Worm (Caenorhabditis elegans) whole organism, L4 larva: Measurements from ENCODE around the gene C06G1.1.

ENCODE experiments used
- F10B5.3 ChIP-seq: sonication (generic microtip); optimal IDR thresholded peaks from 2 replicates; lab custom pipeline; 2016; ENCODE audit warnings: mild to moderate bottlenecking, missing genetic modification characterization, missing compliant biosample characterization
- F37D6.2 ChIP-seq: sonication (generic microtip); optimal IDR thresholded peaks from 2 replicates; lab custom pipeline; 2016; ENCODE audit warnings: mild to moderate bottlenecking, missing genetic modification characterization, missing compliant biosample characterization
- F44E2.7 ChIP-seq: fragments of 200-800 bp; sonication (Bioruptor generic); IDR thresholded peaks from 2 replicates; pipeline ENCODE4 v2.1.2; 2022; ENCODE audit warnings: missing genetic modification characterization, missing compliant biosample characterization
- T20F7.1 ChIP-seq: fragments of 200-800 bp; sonication (Bioruptor generic); optimal IDR thresholded peaks from 2 replicates; lab custom pipeline; 2018; ENCODE audit warnings: mild to moderate bottlenecking, missing genetic modification characterization, missing compliant biosample characterization
- Y105C5A.15 ChIP-seq: fragments of 200-800 bp; sonication (Bioruptor generic); IDR thresholded peaks from 2 replicates; pipeline ENCODE4 v1.3.6; 2022; ENCODE audit warnings: missing genetic modification characterization, missing compliant biosample characterization
- Y5F2A.4 ChIP-seq: fragments of 200-800 bp; sonication (Bioruptor generic); optimal IDR thresholded peaks from 2 replicates; lab custom pipeline; 2018; ENCODE audit warnings: mild to moderate bottlenecking, missing genetic modification characterization, missing compliant biosample characterization
- Y75B8A.6 ChIP-seq: fragments of 200-800 bp; sonication (Bioruptor generic); IDR thresholded peaks from 2 replicates; pipeline ENCODE4 v1.3.6; 2022; ENCODE audit warnings: missing genetic modification reagents, missing genetic modification characterization, missing compliant biosample characterization
- aha-1 ChIP-seq: fragments of 150-350 bp; peaks from one replicate; lab custom pipeline; 2014; ENCODE audit warnings: missing biosample characterization, missing genetic modification characterization
- aly-2 ChIP-seq: sonication (generic microtip); optimal IDR thresholded peaks from 2 replicates; lab custom pipeline; 2018; ENCODE audit warnings: missing biosample characterization, missing genetic modification characterization
- arid-1 ChIP-seq: fragments of 200-800 bp; sonication (Bioruptor generic); conservative IDR thresholded peaks from 2 replicates; pipeline ENCODE4 v1.3.6; 2022; ENCODE audit warnings: missing genetic modification reagents, missing genetic modification characterization, missing compliant biosample characterization
- attf-4 ChIP-seq: sonication (generic microtip); optimal IDR thresholded peaks from 3 replicates; lab custom pipeline; 2017; ENCODE audit warnings: missing biosample characterization, missing genetic modification characterization
- ceh-20 ChIP-seq: fragments of 200-800 bp; sonication (Bioruptor generic); IDR thresholded peaks from 2 replicates; pipeline ENCODE4 v1.3.6; 2022; ENCODE audit warnings: missing genetic modification reagents, missing genetic modification characterization, missing compliant biosample characterization
- cey-2 ChIP-seq: sonication (generic microtip); optimal IDR thresholded peaks from 3 replicates; lab custom pipeline; 2017; ENCODE audit warnings: missing genetic modification characterization, mild to moderate bottlenecking, missing compliant biosample characterization, antibody characterized with exemption, borderline replicate concordance; ENCODE audit not compliant: insufficient read depth
- daf-16 ChIP-seq, 3 experiments: sonication (generic microtip); optimal IDR thresholded peaks; 2 replicates each; lab custom pipeline; 2016 to 2017; ENCODE audit warnings: missing genetic modification characterization in 3 of 3, missing genetic modification reagents in 3 of 3, mild to moderate bottlenecking in 2 of 3, missing compliant biosample characterization in 2 of 3, missing biosample characterization in 1 of 3, moderate library complexity in 1 of 3
- dmd-9 ChIP-seq: fragments of 200-800 bp; sonication (Bioruptor generic); IDR thresholded peaks from 2 replicates; pipeline ENCODE4 v1.3.6; 2022; ENCODE audit warnings: missing genetic modification reagents, missing genetic modification characterization, missing compliant biosample characterization
- dpl-1 ChIP-seq: fragments of 150-350 bp; optimal IDR thresholded peaks from 2 replicates; lab custom pipeline; 2014; ENCODE audit warnings: missing biosample characterization, missing genetic modification reagents, missing genetic modification characterization
- dve-1 ChIP-seq: sonication (generic microtip); optimal IDR thresholded peaks from 2 replicates; lab custom pipeline; 2017; ENCODE audit warnings: antibody characterized with exemption, mild to moderate bottlenecking, missing genetic modification characterization, missing compliant biosample characterization; ENCODE audit not compliant: insufficient read depth
- fos-1 ChIP-seq: fragments of 150-350 bp; optimal IDR thresholded peaks from 2 replicates; lab custom pipeline; 2014; ENCODE audit warnings: missing biosample characterization, missing genetic modification characterization
- gei-8 ChIP-seq: fragments of 200-800 bp; sonication (Bioruptor generic); optimal IDR thresholded peaks from 2 replicates; lab custom pipeline; 2018; ENCODE audit warnings: mild to moderate bottlenecking, missing genetic modification characterization, missing compliant biosample characterization
- hif-1 ChIP-seq, 2 experiments: sonication (generic microtip); optimal IDR thresholded peaks; 2 replicates each; lab custom pipeline; 2016 to 2017; ENCODE audit warnings: missing compliant biosample characterization in 2 of 2, missing genetic modification characterization in 2 of 2, missing genetic modification reagents in 2 of 2, missing genotype in 2 of 2, mild to moderate bottlenecking in 1 of 2
- hmg-1.1 ChIP-seq: fragments of 200-800 bp; sonication (Bioruptor generic); IDR thresholded peaks from 2 replicates; pipeline ENCODE4 v1.3.6; 2022; ENCODE audit warnings: missing genetic modification reagents, missing genetic modification characterization, missing compliant biosample characterization
- lin-13 ChIP-seq: fragments of 150-350 bp; optimal IDR thresholded peaks from 2 replicates; lab custom pipeline; 2014; ENCODE audit warnings: missing biosample characterization, missing genetic modification reagents, missing genetic modification characterization
- lin-39 ChIP-seq: fragments of 150-350 bp; optimal IDR thresholded peaks from 2 replicates; lab custom pipeline; 2014; ENCODE audit warnings: missing biosample characterization, missing genetic modification reagents, missing genetic modification characterization
- lir-3 ChIP-seq: sonication (generic microtip); optimal IDR thresholded peaks from 2 replicates; lab custom pipeline; 2016; ENCODE audit warnings: mild to moderate bottlenecking, missing genetic modification characterization, missing compliant biosample characterization
- lsy-2 ChIP-seq, 2 experiments: fragments of 150-350 bp in 1 of 2; sonication (generic microtip) in 1 of 2; optimal IDR thresholded peaks; 2 replicates each; lab custom pipeline; 2014 to 2017; ENCODE audit warnings: missing biosample characterization in 2 of 2, missing genetic modification characterization in 2 of 2
- madf-9 ChIP-seq: fragments of 200-800 bp; sonication (Bioruptor generic); conservative IDR thresholded peaks from 2 replicates; pipeline ENCODE4 v1.3.6; 2022; ENCODE audit warnings: missing genetic modification reagents, missing genetic modification characterization, missing compliant biosample characterization
- mxl-2 ChIP-seq: fragments of 200-800 bp; sonication (Bioruptor generic); conservative IDR thresholded peaks from 2 replicates; pipeline ENCODE4 v1.3.6; 2022; ENCODE audit warnings: missing genetic modification reagents, missing genetic modification characterization, missing compliant biosample characterization
- nhr-10 ChIP-seq: fragments of 150-350 bp; optimal IDR thresholded peaks from 2 replicates; lab custom pipeline; 2014; ENCODE audit warnings: missing biosample characterization, missing genetic modification characterization
- nhr-28 ChIP-seq: fragments of 150-350 bp; optimal IDR thresholded peaks from 2 replicates; lab custom pipeline; 2014; ENCODE audit warnings: missing biosample characterization, missing genetic modification characterization
- nhr-42 ChIP-seq: fragments of 200-800 bp; sonication (Bioruptor generic); IDR thresholded peaks from 2 replicates; pipeline ENCODE4 v1.3.6; 2022; ENCODE audit warnings: missing genetic modification characterization, missing compliant biosample characterization
- pha-4 ChIP-seq, 2 experiments: fragments of 150-350 bp in 1 of 2; fragments of 200-800 bp in 1 of 2; sonication (Bioruptor generic) in 1 of 2; IDR thresholded peaks in 1 of 2; optimal IDR thresholded peaks in 1 of 2; 2 replicates each; pipeline versions ENCODE4 v1.3.6 to Lab custom; 2014 to 2022; ENCODE audit warnings: missing genetic modification characterization in 2 of 2, missing genetic modification reagents in 2 of 2, missing biosample characterization in 1 of 2, missing compliant biosample characterization in 1 of 2
- php-3 ChIP-seq: fragments of 200-800 bp; sonication (Bioruptor generic); IDR thresholded peaks from 2 replicates; pipeline ENCODE4 v1.3.6; 2022; ENCODE audit warnings: missing genetic modification reagents, missing genetic modification characterization, missing compliant biosample characterization
- rbr-2 ChIP-seq: sonication (generic microtip); optimal IDR thresholded peaks from 2 replicates; lab custom pipeline; 2016; ENCODE audit warnings: missing genotype, missing genetic modification characterization, missing compliant biosample characterization
- sdz-12 ChIP-seq: fragments of 200-800 bp; sonication (Bioruptor generic); optimal IDR thresholded peaks from 2 replicates; lab custom pipeline; 2018; ENCODE audit warnings: mild to moderate bottlenecking, missing genetic modification characterization, missing compliant biosample characterization
- skn-1 ChIP-seq: fragments of 150-350 bp; optimal IDR thresholded peaks from 2 replicates; lab custom pipeline; 2014; ENCODE audit warnings: missing biosample characterization, missing genetic modification characterization
- snpc-4 ChIP-seq: fragments of 150-350 bp; optimal IDR thresholded peaks from 2 replicates; lab custom pipeline; 2014; ENCODE audit warnings: missing biosample characterization, missing genetic modification characterization
- spr-1 ChIP-seq: sonication (generic microtip); optimal IDR thresholded peaks from 2 replicates; lab custom pipeline; 2016; ENCODE audit warnings: mild to moderate bottlenecking, missing genetic modification characterization, missing compliant biosample characterization
- spr-3 ChIP-seq: fragments of 200-800 bp; sonication (Bioruptor generic); optimal IDR thresholded peaks from 2 replicates; lab custom pipeline; 2018; ENCODE audit warnings: mild to moderate bottlenecking, missing genetic modification characterization, missing compliant biosample characterization
- tra-1 ChIP-seq: fragments of 200-800 bp; sonication (Bioruptor generic); IDR thresholded peaks from 2 replicates; pipeline ENCODE4 v1.3.6; 2022; ENCODE audit warnings: missing genetic modification reagents, missing genetic modification characterization, missing compliant biosample characterization
- unc-130 ChIP-seq: sonication (generic microtip); optimal IDR thresholded peaks from 2 replicates; lab custom pipeline; 2016; ENCODE audit warnings: missing genetic modification reagents, missing genetic modification characterization, missing compliant biosample characterization
- vab-7 ChIP-seq: fragments of 200-800 bp; sonication (Bioruptor generic); IDR thresholded peaks from 2 replicates; pipeline ENCODE4 v1.3.6; 2022; ENCODE audit warnings: missing genetic modification reagents, missing genetic modification characterization, missing compliant biosample characterization
- zip-11 ChIP-seq: fragments of 200-800 bp; sonication (Bioruptor generic); IDR thresholded peaks from 2 replicates; pipeline ENCODE4 v1.3.6; 2022; ENCODE audit warnings: missing genetic modification characterization, missing compliant biosample characterization

C06G1.1 gene

DNA sequence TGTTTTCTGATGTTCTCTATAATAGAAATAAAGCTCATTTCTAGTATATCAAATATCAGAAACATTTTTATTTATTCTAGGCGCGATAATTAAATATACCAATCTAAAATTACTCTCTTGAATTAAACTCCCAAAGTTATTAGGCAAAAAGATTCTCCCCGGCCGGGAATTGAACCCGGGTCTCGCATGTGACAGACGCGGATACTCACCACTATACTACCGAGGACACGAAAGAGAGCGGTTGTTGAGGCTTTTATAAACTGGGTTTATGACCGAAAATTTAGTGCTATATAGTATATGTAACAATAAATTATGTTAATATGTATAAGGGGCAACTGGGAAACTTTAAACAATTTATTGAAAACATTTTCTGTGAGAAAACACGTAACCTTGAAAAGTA is 28.6 kb upstream of the C06G1.1 start (continued):
- TF ChIP-seq Y75B8A.6 (GFP tag; lab: Robert Waterston, UW) = no peak
- TF ChIP-seq madf-9 (GFP tag; lab: Robert Waterston, UW) = peak; percentile 56; the same call in 1 of the 2 replicates
- TF ChIP-seq ceh-20 (GFP tag; lab: Robert Waterston, UW) = peak; percentile 77; the same call in 1 of the 2 replicates
- TF ChIP-seq lir-3 (tag; lab: Kevin White, UChicago) = peak; percentile 74
- TF ChIP-seq daf-16 (GFP tag; optimal IDR thresholded peaks at IDR 0.05; lab: Kevin White, UChicago) = peak; percentile 19 to 92
- peak; percentile 63 for TF ChIP-seq daf-16 (tag; optimal IDR thresholded peaks at IDR 0.05; lab: Kevin White, UChicago)
- TF ChIP-seq Y5F2A.4 (GFP tag; lab: Kevin White, UChicago) = peak; percentile 24
- TF ChIP-seq F44E2.7 (GFP tag; lab: Robert Waterston, UW) = 0 out of 2 replicates have a peak, but pooled peaks have one; percentile 57
- no peak for TF ChIP-seq mxl-2 (GFP tag; lab: Robert Waterston, UW)
- TF ChIP-seq spr-3 (GFP tag; lab: Kevin White, UChicago) = peak; percentile 56
- TF ChIP-seq spr-1 = peak; percentile 52
- TF ChIP-seq lin-13 = peak; percentile 12
- peak; percentile 64 for TF ChIP-seq gei-8 (GFP tag; lab: Kevin White, UChicago)
- TF ChIP-seq aly-2 (tag; lab: Kevin White, UChicago) = no peak
- TF ChIP-seq Y105C5A.15 = peak; percentile 56; the same call in 1 of the 2 replicates
- peak; percentile 83 for TF ChIP-seq pha-4 (GFP tag; IDR thresholded peaks at IDR 0.05; lab: Robert Waterston, UW)
- no peak for TF ChIP-seq pha-4 (tag; optimal IDR thresholded peaks at IDR 0.05; lab: Kevin White, UChicago)

ce11 chrX:16607128-16607527 is 26.0 kb upstream of the C06G1.1 start:
- no peak for TF ChIP-seq T20F7.1
- TF ChIP-seq aha-1 (tag; lab: Kevin White, UChicago) = peak; percentile 51
- TF ChIP-seq, all 104 proteins: peak for 1

ce11 chrX:16609424-16609823 is 23.7 kb upstream of the C06G1.1 start, which contains the start of gene F59C12.3:
TSS of gene F59C12.3 (minus strand) at chrX:16609524.
- TF ChIP-seq snpc-4 = no peak
- no peak for TF ChIP-seq fos-1 (tag; lab: Kevin White, UChicago)
- no peak for TF ChIP-seq Y5F2A.4 (GFP tag; lab: Kevin White, UChicago)
- no peak for TF ChIP-seq nhr-10 (tag; lab: Kevin White, UChicago)
- no peak for TF ChIP-seq lir-3 (tag; lab: Kevin White, UChicago)
- TF ChIP-seq F10B5.3 = no peak
- TF ChIP-seq sdz-12 (GFP tag; lab: Kevin White, UChicago) = no peak
- TF ChIP-seq lsy-2 (tag; optimal IDR thresholded peaks at IDR 0.05; lab: Kevin White, UChicago) = no peak
- no peak for TF ChIP-seq lin-13
- no peak for TF ChIP-seq vab-7 (GFP tag; lab: Robert Waterston, UW)
- TF ChIP-seq rbr-2 (tag; lab: Kevin White, UChicago) = no peak
- TF ChIP-seq skn-1 (tag; lab: Kevin White, UChicago) = no peak
- TF ChIP-seq nhr-42 = no peak
- TF ChIP-seq unc-130 (GFP tag; lab: Kevin White, UChicago) = no peak
- TF ChIP-seq zip-11 = no peak
- TF ChIP-seq attf-4 = no peak
- TF ChIP-seq lin-39 = no peak
- no peak for TF ChIP-seq Y105C5A.15
- TF ChIP-seq, all 104 proteins: peak for 0

- no peak for TF ChIP-seq skn-1 (tag; lab: Kevin White, UChicago)
- TF ChIP-seq aly-2 (tag; lab: Kevin White, UChicago) = no peak
- TF ChIP-seq dmd-9 (GFP tag; lab: Robert Waterston, UW) = no peak
- no peak for TF ChIP-seq pha-4 (GFP tag; IDR thresholded peaks at IDR 0.05; lab: Robert Waterston, UW)
- TF ChIP-seq pha-4 (tag; optimal IDR thresholded peaks at IDR 0.05; lab: Kevin White, UChicago) = no peak
- no peak for TF ChIP-seq php-3 (GFP tag; lab: Robert Waterston, UW)
- no peak for TF ChIP-seq sdz-12 (GFP tag; lab: Kevin White, UChicago)
- no peak for TF ChIP-seq F37D6.2 (tag; lab: Kevin White, UChicago)
- 0 out of 2 replicates have a peak, but pooled peaks have one; percentile 14 for TF ChIP-seq tra-1 (GFP tag; lab: Robert Waterston, UW)
- TF ChIP-seq mxl-2 (GFP tag; lab: Robert Waterston, UW) = no peak
- TF ChIP-seq nhr-28 (tag; lab: Kevin White, UChicago) = peak; percentile 15
- TF ChIP-seq dve-1 (tag; lab: Kevin White, UChicago) = no peak
- no peak for TF ChIP-seq zip-11
- TF ChIP-seq hmg-1.1 (GFP tag; lab: Robert Waterston, UW) = peak; percentile 46
- peak; percentile 35 for TF ChIP-seq rbr-2 (tag; lab: Kevin White, UChicago)
- TF ChIP-seq F44E2.7 (GFP tag; lab: Robert Waterston, UW) = no peak
- no peak for TF ChIP-seq dpl-1 (GFP tag; lab: Kevin White, UChicago)
- TF ChIP-seq arid-1 = no peak
- no peak for TF ChIP-seq cey-2 (tag; lab: Kevin White, UChicago)
- TF ChIP-seq hif-1 (tag; optimal IDR thresholded peaks at IDR 0.05; lab: Kevin White, UChicago) = no peak
These were observed 21.7 kb upstream of the C06G1.1 start for ce11 chrX:16611333-16612043.
